Fruit fly (Drosophila melanogaster) whole organism, embryonic: ENCODE measurements around the gene mRpS30.
A peak's percentile ranks its signal among the peaks of the same experiment; 100 is the strongest.

Source experiments
- B-H1 ChIP-seq: fragments of 200-800 bp; sonication (Bioruptor generic); IDR thresholded peaks from 3 replicates; pipeline ENCODE4 v1.3.6; 2022; ENCODE audit warnings: missing biosample characterization, missing genetic modification characterization
- CG11696 ChIP-seq: fragments of 200-800 bp; sonication (Bioruptor generic); IDR thresholded peaks from 2 replicates; pipeline ENCODE4 v1.3.6; 2022; ENCODE audit warnings: missing biosample characterization, missing genetic modification characterization
- CG12299 ChIP-seq: fragments of 200-800 bp; sonication (Bioruptor generic); optimal IDR thresholded peaks from 2 replicates; lab custom pipeline; 2018; ENCODE audit warnings: missing biosample characterization, mild to moderate bottlenecking, missing genetic modification characterization
- CG12769 ChIP-seq: fragments of 200-800 bp; sonication (Bioruptor generic); optimal IDR thresholded peaks from 2 replicates; lab custom pipeline; 2019; ENCODE audit warnings: missing biosample characterization, mild to moderate bottlenecking, missing genetic modification characterization, moderate library complexity
- CG14860 ChIP-seq: fragments of 200-800 bp; sonication (Bioruptor generic); IDR thresholded peaks from 3 replicates; pipeline ENCODE4 v1.3.6; 2022; ENCODE audit warnings: missing biosample characterization, missing genetic modification characterization; ENCODE audit not compliant: partially characterized antibody
- CG15479 ChIP-seq: fragments of 200-800 bp; sonication (Bioruptor generic); optimal IDR thresholded peaks from 3 replicates; lab custom pipeline; 2019; ENCODE audit warnings: missing biosample characterization, mild to moderate bottlenecking, missing genetic modification characterization, moderate library complexity
- CG15696 ChIP-seq: fragments of 200-800 bp; sonication (Bioruptor generic); optimal IDR thresholded peaks from 2 replicates; lab custom pipeline; 2019; ENCODE audit warnings: missing biosample characterization, mild to moderate bottlenecking, missing genetic modification characterization, moderate library complexity
- CG17361 ChIP-seq: fragments of 200-800 bp; sonication (Bioruptor generic); IDR thresholded peaks from 3 replicates; pipeline ENCODE4 v1.3.6; 2022; ENCODE audit warnings: missing biosample characterization, missing genetic modification characterization
- CG17385 ChIP-seq: fragments of 200-800 bp; sonication (Bioruptor generic); optimal IDR thresholded peaks from 3 replicates; lab custom pipeline; 2018; ENCODE audit warnings: missing biosample characterization, mild to moderate bottlenecking, missing genetic modification characterization
- CG1792 ChIP-seq: fragments of 200-800 bp; sonication (Bioruptor generic); optimal IDR thresholded peaks from 2 replicates; lab custom pipeline; 2016; ENCODE audit warnings: missing biosample characterization, missing genetic modification characterization
- CG2129 ChIP-seq: fragments of 200-800 bp; sonication (Bioruptor generic); IDR thresholded peaks from 2 replicates; pipeline ENCODE4 v1.3.6; 2022; ENCODE audit warnings: missing biosample characterization, missing genetic modification characterization; ENCODE audit not compliant: partially characterized antibody
- CG42726 ChIP-seq: fragments of 200-800 bp; sonication (Bioruptor generic); IDR thresholded peaks from 2 replicates; pipeline ENCODE4 v1.3.6; 2022; ENCODE audit warnings: missing biosample characterization, missing genetic modification characterization; ENCODE audit not compliant: partially characterized antibody
- CG4404 ChIP-seq: fragments of 200-800 bp; sonication (Bioruptor generic); IDR thresholded peaks from 2 replicates; pipeline ENCODE4 v1.3.6; 2022; ENCODE audit warnings: missing biosample characterization, missing genetic modification characterization
- CG7556 ChIP-seq: fragments of 200-800 bp; sonication (Bioruptor generic); optimal IDR thresholded peaks from 2 replicates; lab custom pipeline; 2017; ENCODE audit warnings: missing biosample characterization, mild to moderate bottlenecking, missing genetic modification characterization
- CG7745 ChIP-seq: fragments of 200-800 bp; sonication (Bioruptor generic); optimal IDR thresholded peaks from 2 replicates; lab custom pipeline; 2018; ENCODE audit warnings: missing biosample characterization, mild to moderate bottlenecking, missing genetic modification characterization, moderate library complexity
- CG8359 ChIP-seq: fragments of 200-800 bp; sonication (Bioruptor generic); optimal IDR thresholded peaks from 2 replicates; lab custom pipeline; 2017; ENCODE audit warnings: missing biosample characterization, mild to moderate bottlenecking, missing genetic modification characterization, borderline replicate concordance
- CG8924 ChIP-seq: fragments of 200-800 bp; optimal IDR thresholded peaks from 3 replicates; lab custom pipeline; 2019; ENCODE audit warnings: missing biosample characterization, mild to moderate bottlenecking, missing genetic modification characterization, moderate library complexity
- CG9876 ChIP-seq: fragments of 200-800 bp; sonication (Bioruptor generic); optimal IDR thresholded peaks from 2 replicates; lab custom pipeline; 2016; ENCODE audit warnings: missing biosample characterization, missing genetic modification characterization
- Drgx ChIP-seq: fragments of 200-800 bp; sonication (Bioruptor generic); IDR thresholded peaks from 2 replicates; pipeline ENCODE4 v1.3.6; 2022; ENCODE audit warnings: missing biosample characterization, missing genetic modification characterization
- H2.0 ChIP-seq: fragments of 200-800 bp; sonication (Bioruptor generic); IDR thresholded peaks from 2 replicates; pipeline ENCODE4 v1.3.6; 2022; ENCODE audit warnings: missing biosample characterization, missing genetic modification characterization
- HLH4C ChIP-seq: fragments of 200-800 bp; sonication (Bioruptor generic); IDR thresholded peaks from 3 replicates; pipeline ENCODE4 v1.3.6; 2022; ENCODE audit warnings: missing biosample characterization, missing genetic modification characterization; ENCODE audit not compliant: partially characterized antibody
- Kr ChIP-seq: fragments of 200-800 bp; sonication (Bioruptor generic); optimal IDR thresholded peaks from 2 replicates; lab custom pipeline; 2017; ENCODE audit warnings: missing biosample characterization, mild to moderate bottlenecking, missing genetic modification characterization
- Lpt ChIP-seq: fragments of >200 bp; optimal IDR thresholded peaks from 2 replicates; lab custom pipeline; 2018; ENCODE audit warnings: missing biosample characterization, missing genetic modification characterization
- Med ChIP-seq: fragments of 200-800 bp; sonication (Bioruptor generic); peaks from one replicate; lab custom pipeline; 2016; ENCODE audit warnings: missing biosample characterization, missing genetic modification characterization, mild to moderate bottlenecking, inconsistent platforms, moderate library complexity
- Nf-YC ChIP-seq: fragments of 200-800 bp; optimal IDR thresholded peaks from 3 replicates; lab custom pipeline; 2019; ENCODE audit warnings: missing biosample characterization, mild to moderate bottlenecking, missing genetic modification characterization, moderate library complexity
- Poxn ChIP-seq: fragments of 200-800 bp; sonication (Bioruptor generic); IDR thresholded peaks from 2 replicates; pipeline ENCODE4 v1.3.6; 2022; ENCODE audit warnings: missing biosample characterization, missing genetic modification characterization
- Rfx ChIP-seq: fragments of 200-800 bp; sonication (Bioruptor generic); IDR thresholded peaks from 2 replicates; pipeline ENCODE4 v1.3.6; 2022; ENCODE audit warnings: missing biosample characterization, missing genetic modification characterization
- Spps ChIP-seq: fragments of 200-800 bp; sonication (Bioruptor generic); optimal IDR thresholded peaks from 2 replicates; lab custom pipeline; 2018; ENCODE audit warnings: missing biosample characterization, mild to moderate bottlenecking, missing genetic modification characterization
- Xbp1 ChIP-seq: fragments of 200-800 bp; sonication (Bioruptor generic); optimal IDR thresholded peaks from 3 replicates; lab custom pipeline; 2016; ENCODE audit warnings: missing biosample characterization, mild to moderate bottlenecking, missing genetic modification characterization
- az2 ChIP-seq: fragments of 200-800 bp; sonication (Bioruptor generic); optimal IDR thresholded peaks from 3 replicates; lab custom pipeline; 2016; ENCODE audit warnings: missing biosample characterization, missing genetic modification characterization
- bbx ChIP-seq: fragments of 200-800 bp; sonication (Bioruptor generic); IDR thresholded peaks from 2 replicates; pipeline ENCODE4 v1.3.6; 2022; ENCODE audit warnings: missing biosample characterization, missing genetic modification characterization; ENCODE audit not compliant: partially characterized antibody
- btn ChIP-seq: fragments of 200-800 bp; sonication (Bioruptor generic); optimal IDR thresholded peaks from 2 replicates; lab custom pipeline; 2016; ENCODE audit warnings: missing biosample characterization, missing genetic modification characterization
- eve ChIP-seq, 2 experiments: fragments of >200 bp; optimal IDR thresholded peaks; 2 replicates each; lab custom pipeline; 2017; ENCODE audit warnings: missing biosample characterization in 2 of 2, missing genetic modification characterization in 2 of 2
- ewg ChIP-seq: fragments of 200-800 bp; sonication (Bioruptor generic); optimal IDR thresholded peaks from 3 replicates; lab custom pipeline; 2017; ENCODE audit warnings: mild to moderate bottlenecking, missing biosample characterization, missing genetic modification reagents, missing genetic modification characterization
- fru ChIP-seq: fragments of >200 bp; optimal IDR thresholded peaks from 2 replicates; lab custom pipeline; 2017
- grau ChIP-seq: fragments of 200-800 bp; optimal IDR thresholded peaks from 3 replicates; lab custom pipeline; 2019; ENCODE audit warnings: missing biosample characterization, mild to moderate bottlenecking, missing genetic modification characterization, moderate library complexity
- hth ChIP-seq: fragments of >200 bp; optimal IDR thresholded peaks from 2 replicates; lab custom pipeline; 2017; ENCODE audit warnings: inconsistent platforms
- kay ChIP-seq: fragments of 200-800 bp; sonication (Bioruptor generic); optimal IDR thresholded peaks from 2 replicates; lab custom pipeline; 2016; ENCODE audit warnings: missing biosample characterization, missing genetic modification characterization
- ken ChIP-seq: fragments of 200-800 bp; sonication (Bioruptor generic); IDR thresholded peaks from 3 replicates; pipeline ENCODE4 v1.3.6; 2022; ENCODE audit warnings: missing biosample characterization, missing genetic modification characterization
- lab ChIP-seq: fragments of 200-800 bp; sonication (Bioruptor generic); optimal IDR thresholded peaks from 3 replicates; lab custom pipeline; 2017; ENCODE audit warnings: missing biosample characterization, missing genetic modification characterization, mild to moderate bottlenecking, moderate library complexity, missing genetic modification reagents
- mld ChIP-seq: fragments of 200-800 bp; sonication (Bioruptor generic); IDR thresholded peaks from 3 replicates; pipeline ENCODE4 v1.3.6; 2022; ENCODE audit warnings: missing biosample characterization, missing genetic modification characterization; ENCODE audit not compliant: partially characterized antibody
- nom ChIP-seq: fragments of 200-800 bp; sonication (Bioruptor generic); optimal IDR thresholded peaks from 2 replicates; lab custom pipeline; 2017; ENCODE audit warnings: missing biosample characterization, missing genetic modification characterization, mild to moderate bottlenecking, moderate library complexity, missing genetic modification reagents
- otp ChIP-seq: fragments of 200-800 bp; sonication (Bioruptor generic); IDR thresholded peaks from 3 replicates; pipeline ENCODE4, ENCODE4 v1.3.6; 2022; ENCODE audit warnings: missing biosample characterization, missing genetic modification characterization
- scrt ChIP-seq: fragments of 200-800 bp; sonication (Bioruptor generic); optimal IDR thresholded peaks from 2 replicates; lab custom pipeline; 2018; ENCODE audit warnings: missing biosample characterization, mild to moderate bottlenecking, missing genetic modification characterization, moderate library complexity
- shn ChIP-seq: fragments of 200-800 bp; sonication (Bioruptor generic); optimal IDR thresholded peaks from 3 replicates; lab custom pipeline; 2016; ENCODE audit warnings: missing biosample characterization, missing genetic modification characterization
- sr ChIP-seq: fragments of 200-800 bp; sonication (Bioruptor generic); IDR thresholded peaks from 3 replicates; pipeline ENCODE4 v1.3.6; 2022; ENCODE audit warnings: missing biosample characterization, missing genetic modification characterization
- ttk ChIP-seq: fragments of 200-800 bp; sonication (Bioruptor generic); IDR thresholded peaks from 2 replicates; pipeline ENCODE4 v2.1.2; 2022; ENCODE audit warnings: missing biosample characterization, missing genetic modification characterization
- twi ChIP-seq: fragments of 200-800 bp; optimal IDR thresholded peaks from 2 replicates; lab custom pipeline; 2019; ENCODE audit warnings: missing biosample characterization, mild to moderate bottlenecking, missing genetic modification characterization, moderate library complexity
- z ChIP-seq: fragments of 200-800 bp; sonication (Bioruptor generic); IDR thresholded peaks from 3 replicates; pipeline ENCODE4 v1.3.6; 2022; ENCODE audit warnings: missing biosample characterization, missing genetic modification characterization
- zen2 ChIP-seq: fragments of 200-800 bp; sonication (Bioruptor generic); IDR thresholded peaks from 3 replicates; pipeline ENCODE4 v1.3.6; 2022; ENCODE audit warnings: missing biosample characterization, missing genetic modification characterization; ENCODE audit not compliant: partially characterized antibody

The mRpS30 gene

dm6 chrX:15785429-15786239 is at the start of gene mRpS30, which contains the start of gene Paf-AHalpha (continued):
- TF ChIP-seq Kr (GFP tag; lab: Kevin White, UChicago) (no peak), grau (no peak), z (no peak), Rfx (GFP tag; lab: Robert Waterston, UW) (peak; percentile 40; the same call in 1 of the 2 replicates), mld (GFP tag; lab: Robert Waterston, UW) (no peak), nom (GFP tag; lab: Kevin White, UChicago) (no peak), HLH4C (no peak), CG12299 (tag; lab: Kevin White, UChicago) (no peak), Med (GFP tag; lab: Kevin White, UChicago) (no peak), CG7745 (tag; lab: Kevin White, UChicago) (no peak), CG8924 (no peak), CG7556 (no peak), otp (GFP tag; lab: Robert Waterston, UW) (no peak), lab (GFP tag; lab: Kevin White, UChicago) (no peak), Nf-YC (tag; lab: Kevin White, UChicago) (no peak), CG2129 (GFP tag; lab: Robert Waterston, UW) (no peak), CG4404 (GFP tag; lab: Robert Waterston, UW) (no peak), CG15479 (GFP tag; lab: Kevin White, UChicago) (no peak), ewg (no peak), CG1792 (GFP tag; lab: Kevin White, UChicago) (no peak), fru (lab: Kevin White, UChicago) (no peak), bbx (GFP tag; lab: Robert Waterston, UW) (0 out of 2 replicates have a peak, but pooled peaks have one; percentile 35), Poxn (no peak), sr (GFP tag; lab: Robert Waterston, UW) (no peak), az2 (GFP tag; lab: Kevin White, UChicago) (no peak), ttk (GFP tag; lab: Robert Waterston, UW) (no peak), eve (GFP tag; optimal IDR thresholded peaks at IDR 0.05; lab: Kevin White, UChicago) (no peak), Lpt (GFP tag; lab: Kevin White, UChicago) (no peak), btn (GFP tag; lab: Kevin White, UChicago) (no peak), CG8359 (GFP tag; lab: Kevin White, UChicago) (no peak), CG12769 (no peak), CG17385 (no peak), zen2 (no peak), CG11696 (GFP tag; lab: Robert Waterston, UW) (no peak), H2.0 (GFP tag; lab: Robert Waterston, UW) (no peak), hth (no peak), CG15696 (no peak), CG14860 (GFP tag; lab: Robert Waterston, UW) (no peak), ken (GFP tag; lab: Robert Waterston, UW) (no peak), CG9876 (no peak), Spps (no peak), CG17361 (GFP tag; lab: Robert Waterston, UW) (no peak), kay (GFP tag; lab: Kevin White, UChicago) (no peak), Drgx (GFP tag; lab: Robert Waterston, UW) (no peak), Xbp1 (GFP tag; lab: Kevin White, UChicago) (no peak), scrt (GFP tag; lab: Kevin White, UChicago) (no peak), twi (tag; lab: Kevin White, UChicago) (no peak), CG42726 (no peak), shn (GFP tag; lab: Kevin White, UChicago) (no peak), B-H1 (GFP tag; lab: Robert Waterston, UW) (no peak)
